Worm (Caenorhabditis elegans) whole organism, L2 larva: Measurements from ENCODE around the gene wapl-1.
A peak's percentile ranks its signal among the peaks of the same experiment; 100 is the strongest.

Experiments used
- C34F6.9 ChIP-seq: fragments of 150-350 bp; optimal IDR thresholded peaks from 2 replicates; lab custom pipeline; 2014; ENCODE audit warnings: missing biosample characterization, missing genetic modification characterization
- F13H6.1 ChIP-seq: sonication (generic microtip); optimal IDR thresholded peaks from 2 replicates; lab custom pipeline; 2016; ENCODE audit warnings: missing genetic modification characterization, missing compliant biosample characterization
- R02D3.7 ChIP-seq: fragments of 150-350 bp; optimal IDR thresholded peaks from 2 replicates; lab custom pipeline; 2014; ENCODE audit warnings: missing biosample characterization, missing genetic modification characterization
- Y55F3AM.14 ChIP-seq: fragments of 200-800 bp; sonication (Bioruptor generic); optimal IDR thresholded peaks from 2 replicates; lab custom pipeline; 2018; ENCODE audit warnings: mild to moderate bottlenecking, missing genetic modification characterization, missing compliant biosample characterization
- ZK546.5 ChIP-seq: sonication (generic microtip); optimal IDR thresholded peaks from 2 replicates; lab custom pipeline; 2017; ENCODE audit warnings: missing biosample characterization, missing genetic modification characterization
- alr-1 ChIP-seq: fragments of 150-350 bp; optimal IDR thresholded peaks from 2 replicates; lab custom pipeline; 2014; ENCODE audit warnings: missing biosample characterization, missing genetic modification characterization
- aly-2 ChIP-seq: fragments of 150-350 bp; optimal IDR thresholded peaks from 2 replicates; lab custom pipeline; 2014; ENCODE audit warnings: missing biosample characterization, missing genetic modification characterization
- ama-1 ChIP-seq: fragments of 150-350 bp; optimal IDR thresholded peaks from 2 replicates; lab custom pipeline; 2018; ENCODE audit warnings: inconsistent platforms
- blmp-1 ChIP-seq: sonication (generic microtip); optimal IDR thresholded peaks from 2 replicates; lab custom pipeline; 2017; ENCODE audit warnings: missing genetic modification characterization, mild to moderate bottlenecking, missing compliant biosample characterization, antibody characterized with exemption, moderate library complexity; ENCODE audit not compliant: insufficient read depth
- ceh-16 ChIP-seq: fragments of 150-350 bp; optimal IDR thresholded peaks from 2 replicates; lab custom pipeline; 2014; ENCODE audit warnings: missing biosample characterization, missing genetic modification characterization
- crh-2 ChIP-seq: sonication (generic microtip); optimal IDR thresholded peaks from 2 replicates; lab custom pipeline; 2017; ENCODE audit warnings: missing biosample characterization, missing genetic modification characterization
- egl-27 ChIP-seq: sonication (generic microtip); optimal IDR thresholded peaks from 3 replicates; lab custom pipeline; 2017; ENCODE audit warnings: missing biosample characterization, missing genetic modification reagents, missing genetic modification characterization
- elt-3 ChIP-seq: sonication (generic microtip); optimal IDR thresholded peaks from 2 replicates; lab custom pipeline; 2017; ENCODE audit warnings: missing biosample characterization, missing genetic modification characterization
- fos-1 ChIP-seq: fragments of 150-350 bp; optimal IDR thresholded peaks from 2 replicates; lab custom pipeline; 2014; ENCODE audit warnings: missing biosample characterization, missing genetic modification characterization
- gmeb-1 ChIP-seq: fragments of 150-350 bp; optimal IDR thresholded peaks from 2 replicates; lab custom pipeline; 2014; ENCODE audit warnings: missing biosample characterization, missing genetic modification characterization
- lin-11 ChIP-seq: fragments of 150-350 bp; sonication (generic microtip); optimal IDR thresholded peaks from 2 replicates; lab custom pipeline; 2014; ENCODE audit warnings: missing biosample characterization, missing genetic modification characterization, inconsistent platforms, mixed read lengths
- lin-13 ChIP-seq: fragments of 150-350 bp; optimal IDR thresholded peaks from 2 replicates; lab custom pipeline; 2014; ENCODE audit warnings: missing biosample characterization, missing genetic modification reagents, missing genetic modification characterization
- lin-39 ChIP-seq: fragments of 150-350 bp; optimal IDR thresholded peaks from 2 replicates; lab custom pipeline; 2014; ENCODE audit warnings: missing biosample characterization, missing genetic modification reagents, missing genetic modification characterization
- lsy-2 ChIP-seq, 2 experiments: fragments of 150-350 bp in 1 of 2; sonication (generic microtip) in 1 of 2; optimal IDR thresholded peaks; 2 replicates each; lab custom pipeline; 2014 to 2017; ENCODE audit warnings: missing biosample characterization in 2 of 2, missing genetic modification characterization in 2 of 2
- mab-5 ChIP-seq: fragments of 150-350 bp; optimal IDR thresholded peaks from 2 replicates; lab custom pipeline; 2014; ENCODE audit warnings: missing biosample characterization, missing genetic modification characterization
- mbf-1 ChIP-seq: sonication (generic microtip); optimal IDR thresholded peaks from 2 replicates; lab custom pipeline; 2017; ENCODE audit warnings: missing biosample characterization, missing genetic modification characterization
- nhr-10 ChIP-seq: sonication (generic microtip); optimal IDR thresholded peaks from 2 replicates; lab custom pipeline; 2017; ENCODE audit warnings: missing biosample characterization, missing genetic modification characterization
- nhr-11 ChIP-seq: fragments of 150-350 bp; optimal IDR thresholded peaks from 2 replicates; lab custom pipeline; 2014; ENCODE audit warnings: missing biosample characterization, missing genetic modification characterization
- nhr-129 ChIP-seq: fragments of 150-350 bp; optimal IDR thresholded peaks from 2 replicates; lab custom pipeline; 2014; ENCODE audit warnings: missing biosample characterization, missing genetic modification characterization
- nhr-21 ChIP-seq: fragments of 150-350 bp; optimal IDR thresholded peaks from 2 replicates; lab custom pipeline; 2014; ENCODE audit warnings: missing biosample characterization, missing genetic modification characterization
- nhr-237 ChIP-seq: fragments of 150-350 bp; optimal IDR thresholded peaks from 2 replicates; lab custom pipeline; 2014; ENCODE audit warnings: missing biosample characterization, missing genetic modification characterization
- nhr-25 ChIP-seq: fragments of 150-350 bp; sonication (generic microtip); optimal IDR thresholded peaks from 3 replicates; lab custom pipeline; 2014; ENCODE audit warnings: missing biosample characterization, missing genetic modification characterization
- nhr-6 ChIP-seq: fragments of 150-350 bp; optimal IDR thresholded peaks from 2 replicates; lab custom pipeline; 2014; ENCODE audit warnings: missing biosample characterization, missing genetic modification characterization
- nhr-77 ChIP-seq: fragments of 150-350 bp; optimal IDR thresholded peaks from 2 replicates; lab custom pipeline; 2014; ENCODE audit warnings: missing biosample characterization, missing genetic modification characterization
- sem-4 ChIP-seq: fragments of 150-350 bp; optimal IDR thresholded peaks from 2 replicates; lab custom pipeline; 2014; ENCODE audit warnings: missing biosample characterization, missing genetic modification reagents, missing genetic modification characterization
- skn-1 ChIP-seq: sonication (generic microtip); optimal IDR thresholded peaks from 2 replicates; lab custom pipeline; 2017; ENCODE audit warnings: missing biosample characterization, missing genetic modification characterization
- sma-3 ChIP-seq: sonication (generic microtip); optimal IDR thresholded peaks from 2 replicates; lab custom pipeline; 2016; ENCODE audit warnings: missing genetic modification reagents, missing genetic modification characterization, missing compliant biosample characterization
- sma-9 ChIP-seq, 2 experiments: fragments of 150-350 bp in 1 of 2; sonication (generic microtip) in 1 of 2; optimal IDR thresholded peaks; 2 replicates each; lab custom pipeline; 2014 to 2016; ENCODE audit warnings: missing genetic modification characterization in 2 of 2, mild to moderate bottlenecking in 1 of 2, missing biosample characterization in 1 of 2, missing compliant biosample characterization in 1 of 2, missing genetic modification reagents in 1 of 2, moderate library complexity in 1 of 2
- snpc-4 ChIP-seq: fragments of 150-350 bp; optimal IDR thresholded peaks from 2 replicates; lab custom pipeline; 2014; ENCODE audit warnings: missing biosample characterization, missing genetic modification characterization
- unc-39 ChIP-seq: fragments of 150-350 bp; optimal IDR thresholded peaks from 2 replicates; lab custom pipeline; 2014; ENCODE audit warnings: missing biosample characterization, missing genetic modification characterization
- unc-55 ChIP-seq: fragments of 150-350 bp; sonication (generic microtip); optimal IDR thresholded peaks from 3 replicates; lab custom pipeline; 2014; ENCODE audit warnings: missing biosample characterization, missing genetic modification reagents, missing genetic modification characterization
- zag-1 ChIP-seq: fragments of 150-350 bp; optimal IDR thresholded peaks from 2 replicates; lab custom pipeline; 2014; ENCODE audit warnings: missing biosample characterization, missing genetic modification characterization
- ztf-11 ChIP-seq: sonication (generic microtip); optimal IDR thresholded peaks from 2 replicates; lab custom pipeline; 2017; ENCODE audit warnings: missing biosample characterization, missing genetic modification characterization
- ztf-4 ChIP-seq: fragments of 150-350 bp; optimal IDR thresholded peaks from 2 replicates; lab custom pipeline; 2014; ENCODE audit warnings: missing biosample characterization, missing genetic modification characterization

The wapl-1 gene

DNA sequence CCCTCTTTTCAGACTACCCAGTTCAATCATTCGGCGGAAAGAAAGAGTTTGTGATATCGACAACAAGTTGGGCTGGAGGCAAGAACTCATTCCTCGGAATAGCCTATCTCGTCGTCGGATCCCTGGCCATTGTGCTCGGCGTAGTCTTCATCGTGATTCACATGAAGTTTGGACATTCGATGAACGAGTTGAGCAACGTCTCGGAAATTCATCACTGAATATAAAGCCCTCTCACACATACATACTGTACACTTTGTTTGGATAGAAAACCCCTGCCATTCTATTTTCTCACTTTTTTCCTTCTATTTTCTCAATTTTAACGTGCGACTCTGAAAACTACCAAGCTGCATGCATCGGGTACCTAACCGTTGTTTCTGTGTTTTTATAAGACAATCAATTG is 3.9 kb upstream of the wapl-1 start, which contains the start of gene R08C7.12:
TSS of gene R08C7.12 (plus strand) at position 301 of the 400 bp plus-strand sequence.
- no peak for TF ChIP-seq unc-55 (GFP tag; lab: Kevin White, UChicago)
- TF ChIP-seq nhr-77, result no peak
- TF ChIP-seq alr-1, result no peak
- no peak for TF ChIP-seq gmeb-1 (tag; lab: Kevin White, UChicago)
- TF ChIP-seq lsy-2 (tag; optimal IDR thresholded peaks at IDR 0.05; lab: Kevin White, UChicago), result no peak
- no peak for TF ChIP-seq zag-1 (tag; lab: Kevin White, UChicago)
- no peak for TF ChIP-seq Y55F3AM.14
- no peak for TF ChIP-seq skn-1 (tag; lab: Kevin White, UChicago)
- no peak for TF ChIP-seq ztf-4 (tag; lab: Kevin White, UChicago)
- no peak for TF ChIP-seq elt-3 (tag; lab: Kevin White, UChicago)
- TF ChIP-seq ZK546.5 (tag; lab: Kevin White, UChicago), result no peak
- TF ChIP-seq nhr-237 (tag; lab: Kevin White, UChicago), result no peak
- no peak for TF ChIP-seq unc-39 (tag; lab: Kevin White, UChicago)
- no peak for TF ChIP-seq ama-1 (lab: Kevin White, UChicago)
- TF ChIP-seq blmp-1, result no peak
- no peak for TF ChIP-seq mbf-1 (tag; lab: Kevin White, UChicago)
- no peak for TF ChIP-seq crh-2 (tag; lab: Kevin White, UChicago)
- TF ChIP-seq aly-2 (tag; lab: Kevin White, UChicago), result no peak
- no peak for TF ChIP-seq nhr-11 (tag; lab: Kevin White, UChicago)
- TF ChIP-seq lin-13 (GFP tag; lab: Kevin White, UChicago), result no peak
- TF ChIP-seq, all 48 proteins: peak for 0

DNA sequence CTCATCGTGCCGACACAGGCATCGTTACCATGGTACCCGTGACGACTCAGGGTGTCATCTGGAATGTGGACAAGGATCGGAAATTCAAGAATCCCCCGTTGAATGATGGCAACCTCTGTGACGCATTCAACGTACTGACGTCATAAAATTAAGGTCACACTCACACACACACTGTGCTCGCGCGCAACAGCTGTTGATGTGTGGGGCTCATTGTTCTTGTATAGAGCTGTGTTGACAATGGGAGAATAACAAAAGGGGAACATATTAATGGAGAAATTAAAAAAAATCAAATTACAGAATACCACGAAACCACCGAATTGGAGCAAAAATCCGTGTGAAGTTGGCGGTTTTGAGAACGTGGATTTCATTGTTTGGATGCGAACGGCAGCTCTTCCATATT is 2.8 kb upstream of the wapl-1 start:
- TF ChIP-seq sma-9 (GFP tag; optimal IDR thresholded peaks at IDR 0.05; lab: Kevin White, UChicago) (no peak), sma-9 (tag; optimal IDR thresholded peaks at IDR 0.05; lab: Kevin White, UChicago) (no peak), snpc-4 (tag; lab: Kevin White, UChicago) (no peak), zag-1 (tag; lab: Kevin White, UChicago) (no peak)

DNA sequence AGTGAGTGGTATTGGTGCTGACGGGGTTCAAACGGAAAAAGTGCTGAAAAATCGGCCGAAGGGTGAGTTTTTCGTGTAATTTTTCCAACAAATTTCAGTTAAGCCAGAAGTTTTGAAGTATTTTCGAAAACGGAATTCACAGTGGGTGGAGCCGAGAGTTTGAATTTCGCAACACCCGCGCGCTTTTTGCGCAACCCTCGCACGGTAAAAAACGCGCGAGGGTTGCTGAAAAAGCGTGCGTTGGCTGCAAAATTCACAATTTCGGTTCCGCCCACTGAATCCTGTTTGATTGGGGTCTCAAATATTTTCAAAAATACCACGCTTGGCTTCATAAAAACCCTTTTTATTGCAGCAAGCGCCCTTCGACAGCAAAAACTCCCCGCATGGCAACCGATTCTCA is 1.8 kb upstream of the wapl-1 start:
- TF ChIP-seq nhr-25 (tag; lab: Kevin White, UChicago) (no peak), ceh-16 (tag; lab: Kevin White, UChicago) (no peak), nhr-21 (tag; lab: Kevin White, UChicago) (no peak), alr-1 (no peak), egl-27 (no peak), F13H6.1 (no peak), unc-55 (GFP tag; lab: Kevin White, UChicago) (no peak), lin-11 (tag; lab: Kevin White, UChicago) (no peak)
- TF ChIP-seq, all 48 proteins: peak for 0

DNA sequence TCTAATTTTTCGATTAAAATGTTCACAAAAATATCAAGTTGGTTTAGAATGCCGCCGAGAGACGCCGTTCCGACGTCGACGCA is 1.6 kb upstream of the wapl-1 start, which contains the start of gene chat-1:
TSS of gene chat-1 (plus strand) at position 48 of the 83 bp plus-strand sequence.
- TF ChIP-seq mab-5 (no peak), ztf-11 (no peak), zag-1 (tag; lab: Kevin White, UChicago) (no peak), lin-13 (GFP tag; lab: Kevin White, UChicago) (no peak), lin-11 (tag; lab: Kevin White, UChicago) (no peak), fos-1 (tag; lab: Kevin White, UChicago) (no peak), nhr-11 (tag; lab: Kevin White, UChicago) (no peak), nhr-25 (tag; lab: Kevin White, UChicago) (no peak), unc-39 (tag; lab: Kevin White, UChicago) (no peak), R02D3.7 (tag; lab: Kevin White, UChicago) (no peak), sma-9 (GFP tag; optimal IDR thresholded peaks at IDR 0.05; lab: Kevin White, UChicago) (no peak), sma-9 (tag; optimal IDR thresholded peaks at IDR 0.05; lab: Kevin White, UChicago) (no peak), nhr-129 (no peak), nhr-77 (no peak), nhr-6 (tag; lab: Kevin White, UChicago) (no peak), aly-2 (tag; lab: Kevin White, UChicago) (no peak), sem-4 (tag; lab: Kevin White, UChicago) (no peak), nhr-21 (tag; lab: Kevin White, UChicago) (no peak), snpc-4 (tag; lab: Kevin White, UChicago) (no peak), gmeb-1 (tag; lab: Kevin White, UChicago) (no peak)

DNA sequence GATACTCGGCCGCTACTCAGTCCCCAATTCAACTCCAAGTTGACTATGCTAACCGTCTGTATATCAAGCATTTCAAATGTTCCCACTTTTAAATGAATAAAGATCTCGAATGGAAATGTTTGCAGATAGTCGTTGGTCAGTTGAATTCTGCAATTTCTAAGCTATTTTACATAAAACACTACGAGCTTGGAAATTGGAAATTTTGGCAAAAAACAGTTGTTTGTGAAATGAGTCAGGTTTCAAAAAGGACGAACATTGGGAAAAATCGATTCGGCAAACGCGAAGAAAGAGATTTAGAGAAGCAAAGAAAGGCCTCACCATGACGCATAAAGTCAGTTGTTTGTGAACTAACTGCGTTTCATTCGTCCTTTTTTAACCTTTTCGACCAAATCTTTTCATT is 1.3 kb upstream of the wapl-1 start:
- TF ChIP-seq nhr-129 (peak; percentile 73), blmp-1 (no peak), sma-3 (GFP tag; lab: Kevin White, UChicago) (peak; percentile 38), unc-55 (GFP tag; lab: Kevin White, UChicago) (peak; percentile 61), lin-39 (tag; lab: Kevin White, UChicago) (no peak), F13H6.1 (no peak), gmeb-1 (tag; lab: Kevin White, UChicago) (peak; percentile 22), ZK546.5 (tag; lab: Kevin White, UChicago) (peak; percentile 39), lin-13 (GFP tag; lab: Kevin White, UChicago) (peak; percentile 53), aly-2 (tag; lab: Kevin White, UChicago) (no peak), ama-1 (lab: Kevin White, UChicago) (peak; percentile 71), nhr-10 (no peak), fos-1 (tag; lab: Kevin White, UChicago) (peak; percentile 85), lsy-2 (tag; optimal IDR thresholded peaks at IDR 0.05; lab: Kevin White, UChicago) (peak; percentile 25 to 81), unc-39 (tag; lab: Kevin White, UChicago) (no peak), C34F6.9 (tag; lab: Kevin White, UChicago) (peak; percentile 53), crh-2 (tag; lab: Kevin White, UChicago) (peak; percentile 55), nhr-25 (tag; lab: Kevin White, UChicago) (peak; percentile 8), ztf-4 (tag; lab: Kevin White, UChicago) (peak; percentile 44)
